Fruit fly (Drosophila melanogaster) whole organism, embryonic: ENCODE measurements around the gene CG2059.

ENCODE experiments used
- Aef1 ChIP-seq: fragments of 200-800 bp; sonication (Bioruptor generic); IDR thresholded peaks from 3 replicates; pipeline ENCODE4 v1.3.6; 2022; ENCODE audit warnings: missing biosample characterization, missing genetic modification characterization
- Atf3 ChIP-seq: fragments of 200-800 bp; sonication (Bioruptor generic); optimal IDR thresholded peaks from 3 replicates; lab custom pipeline; 2016; ENCODE audit warnings: missing biosample characterization, missing genetic modification characterization
- B-H2 ChIP-seq: fragments of 200-800 bp; sonication (Bioruptor generic); optimal IDR thresholded peaks from 2 replicates; lab custom pipeline; 2018; ENCODE audit warnings: missing biosample characterization, mild to moderate bottlenecking, missing genetic modification characterization
- BEAF-32 ChIP-seq: fragments of 200-800 bp; sonication (Bioruptor generic); optimal IDR thresholded peaks from 3 replicates; lab custom pipeline; 2017; ENCODE audit warnings: missing biosample characterization, missing genetic modification characterization, mild to moderate bottlenecking, moderate library complexity, missing genetic modification reagents
- CG12155 ChIP-seq: fragments of 200-800 bp; sonication (Bioruptor generic); optimal IDR thresholded peaks from 3 replicates; lab custom pipeline; 2016; ENCODE audit warnings: missing biosample characterization, missing genetic modification characterization
- CG13123 ChIP-seq: fragments of 200-800 bp; sonication (Bioruptor generic); optimal IDR thresholded peaks from 2 replicates; lab custom pipeline; 2016; ENCODE audit warnings: missing biosample characterization, missing genetic modification characterization
- CG13296 ChIP-seq: fragments of 200-800 bp; sonication (Bioruptor generic); optimal IDR thresholded peaks from 3 replicates; lab custom pipeline; 2018; ENCODE audit warnings: missing biosample characterization, mild to moderate bottlenecking, missing genetic modification characterization
- CG14710 ChIP-seq: fragments of 200-800 bp; sonication (Bioruptor generic); optimal IDR thresholded peaks from 3 replicates; lab custom pipeline; 2019; ENCODE audit warnings: missing biosample characterization, mild to moderate bottlenecking, missing genetic modification characterization, moderate library complexity
- CG15479 ChIP-seq: fragments of 200-800 bp; sonication (Bioruptor generic); optimal IDR thresholded peaks from 3 replicates; lab custom pipeline; 2019; ENCODE audit warnings: missing biosample characterization, mild to moderate bottlenecking, missing genetic modification characterization, moderate library complexity
- CG15514 ChIP-seq: fragments of 200-800 bp; sonication (Bioruptor generic); optimal IDR thresholded peaks from 3 replicates; lab custom pipeline; 2017; ENCODE audit warnings: missing biosample characterization, missing genetic modification characterization, mild to moderate bottlenecking, moderate library complexity, missing genetic modification reagents
- CG2678 ChIP-seq: fragments of 200-800 bp; sonication (Bioruptor generic); optimal IDR thresholded peaks from 3 replicates; lab custom pipeline; 2019; ENCODE audit warnings: missing biosample characterization, mild to moderate bottlenecking, missing genetic modification characterization, moderate library complexity
- CG31365 ChIP-seq: fragments of 200-800 bp; sonication (Bioruptor generic); optimal IDR thresholded peaks from 2 replicates; lab custom pipeline; 2018; ENCODE audit warnings: missing biosample characterization, mild to moderate bottlenecking, missing genetic modification characterization
- CG32772 ChIP-seq: fragments of 200-800 bp; sonication (Bioruptor generic); IDR thresholded peaks from 2 replicates; pipeline ENCODE4 v1.3.6; 2022; ENCODE audit warnings: missing biosample characterization, missing genetic modification characterization
- CG34422 ChIP-seq: fragments of 200-800 bp; sonication (Bioruptor generic); IDR thresholded peaks from 3 replicates; pipeline ENCODE4 v1.3.6; 2022; ENCODE audit warnings: missing biosample characterization, missing genetic modification characterization
- CG4404 ChIP-seq: fragments of 200-800 bp; sonication (Bioruptor generic); IDR thresholded peaks from 2 replicates; pipeline ENCODE4 v1.3.6; 2022; ENCODE audit warnings: missing biosample characterization, missing genetic modification characterization
- CG7786 ChIP-seq: fragments of 200-800 bp; sonication (Bioruptor generic); optimal IDR thresholded peaks from 2 replicates; lab custom pipeline; 2016; ENCODE audit warnings: missing biosample characterization, missing genetic modification characterization
- CG7963 ChIP-seq: fragments of 200-800 bp; sonication (Bioruptor generic); IDR thresholded peaks from 3 replicates; pipeline ENCODE4 v1.3.6; 2022; ENCODE audit warnings: missing biosample characterization, missing genetic modification characterization; ENCODE audit not compliant: partially characterized antibody
- CG8290 ChIP-seq, 3 experiments: fragments of 200-800 bp; sonication (Bioruptor generic); optimal IDR thresholded peaks; 2 replicates each; lab custom pipeline; 2016 to 2019; ENCODE audit warnings: missing biosample characterization in 3 of 3, missing genetic modification characterization in 3 of 3, mild to moderate bottlenecking in 2 of 3, moderate library complexity in 1 of 3
- CG8388 ChIP-seq: fragments of 200-800 bp; sonication (Bioruptor generic); optimal IDR thresholded peaks from 2 replicates; lab custom pipeline; 2019; ENCODE audit warnings: missing biosample characterization, mild to moderate bottlenecking, missing genetic modification characterization, moderate library complexity
- CG8478 ChIP-seq: fragments of >200 bp; optimal IDR thresholded peaks from 2 replicates; lab custom pipeline; 2018
- CG9797 ChIP-seq: fragments of 200-800 bp; sonication (Bioruptor generic); optimal IDR thresholded peaks from 3 replicates; lab custom pipeline; 2018; ENCODE audit warnings: missing biosample characterization, mild to moderate bottlenecking, missing genetic modification characterization
- Camta ChIP-seq: fragments of 200-800 bp; sonication (Bioruptor generic); optimal IDR thresholded peaks from 2 replicates; lab custom pipeline; 2016; ENCODE audit warnings: missing biosample characterization, missing genetic modification characterization
- Hr39 ChIP-seq: fragments of >200 bp; optimal IDR thresholded peaks from 2 replicates; lab custom pipeline; 2017
- Hsf ChIP-seq: fragments of 200-800 bp; sonication (Bioruptor generic); optimal IDR thresholded peaks from 3 replicates; lab custom pipeline; 2016; ENCODE audit warnings: missing biosample characterization, missing genetic modification characterization
- MBD-R2 ChIP-seq: fragments of 200-800 bp; sonication (Bioruptor generic); IDR thresholded peaks from 2 replicates; pipeline ENCODE4 v1.3.6; 2022; ENCODE audit warnings: missing biosample characterization, missing genetic modification characterization
- NC2α ChIP-seq: fragments of 200-800 bp; sonication (Bioruptor generic); optimal IDR thresholded peaks from 2 replicates; lab custom pipeline; 2016; ENCODE audit warnings: missing biosample characterization, missing genetic modification characterization
- NK7.1 ChIP-seq: fragments of 200-800 bp; sonication (Bioruptor generic); optimal IDR thresholded peaks from 3 replicates; lab custom pipeline; 2016; ENCODE audit warnings: missing biosample characterization, missing genetic modification characterization
- Nf-YC ChIP-seq: fragments of 200-800 bp; optimal IDR thresholded peaks from 3 replicates; lab custom pipeline; 2019; ENCODE audit warnings: missing biosample characterization, mild to moderate bottlenecking, missing genetic modification characterization, moderate library complexity
- Oaz ChIP-seq: fragments of 200-800 bp; sonication (Bioruptor generic); IDR thresholded peaks from 2 replicates; pipeline ENCODE4 v1.3.6; 2022; ENCODE audit warnings: missing biosample characterization, missing genetic modification characterization
- Opbp ChIP-seq: fragments of 200-800 bp; sonication (Bioruptor generic); IDR thresholded peaks from 3 replicates; pipeline ENCODE4 v1.3.6; 2022; ENCODE audit warnings: missing biosample characterization, missing genetic modification characterization; ENCODE audit not compliant: partially characterized antibody
- Sin3A ChIP-seq: fragments of >200 bp; optimal IDR thresholded peaks from 2 replicates; lab custom pipeline; 2018
- Sry-δ ChIP-seq: fragments of 200-800 bp; sonication (Bioruptor generic); optimal IDR thresholded peaks from 2 replicates; lab custom pipeline; 2016; ENCODE audit warnings: missing biosample characterization, missing genetic modification characterization
- Xrp1 ChIP-seq: fragments of 200-800 bp; sonication (Bioruptor generic); IDR thresholded peaks from 2 replicates; pipeline ENCODE4 v1.3.6; 2022; ENCODE audit warnings: missing biosample characterization, missing genetic modification characterization
- ash1 ChIP-seq: fragments of 200-800 bp; sonication (Bioruptor generic); optimal IDR thresholded peaks from 2 replicates; lab custom pipeline; 2018; ENCODE audit warnings: missing biosample characterization, mild to moderate bottlenecking, missing genetic modification characterization
- btn ChIP-seq: fragments of 200-800 bp; sonication (Bioruptor generic); optimal IDR thresholded peaks from 2 replicates; lab custom pipeline; 2016; ENCODE audit warnings: missing biosample characterization, missing genetic modification characterization
- dysf ChIP-seq: fragments of 200-800 bp; sonication (Bioruptor generic); IDR thresholded peaks from 3 replicates; pipeline ENCODE4 v1.3.6; 2022; ENCODE audit warnings: missing biosample characterization, missing genetic modification characterization
- esg ChIP-seq: fragments of 200-800 bp; sonication (Bioruptor generic); conservative IDR thresholded peaks from 2 replicates; pipeline ENCODE4 v1.3.6; 2022; ENCODE audit warnings: missing biosample characterization, missing genetic modification characterization
- eyg ChIP-seq: fragments of 200-800 bp; sonication (Bioruptor generic); optimal IDR thresholded peaks from 3 replicates; lab custom pipeline; 2016; ENCODE audit warnings: missing biosample characterization, missing genetic modification characterization
- gcm2 ChIP-seq: fragments of 200-800 bp; sonication (Bioruptor generic); optimal IDR thresholded peaks from 2 replicates; lab custom pipeline; 2016; ENCODE audit warnings: missing biosample characterization, missing genetic modification characterization
- gsb-n ChIP-seq: fragments of 200-800 bp; sonication (Bioruptor generic); optimal IDR thresholded peaks from 3 replicates; lab custom pipeline; 2018; ENCODE audit warnings: missing biosample characterization, mild to moderate bottlenecking, missing genetic modification characterization
- gt ChIP-seq: fragments of 200-800 bp; sonication (Bioruptor generic); IDR thresholded peaks from 2 replicates; pipeline ENCODE4 v1.3.6; 2022; ENCODE audit warnings: missing biosample characterization, missing genetic modification characterization
- nau ChIP-seq: fragments of 200-800 bp; sonication (Bioruptor generic); optimal IDR thresholded peaks from 3 replicates; lab custom pipeline; 2017; ENCODE audit warnings: missing biosample characterization, mild to moderate bottlenecking, missing genetic modification characterization, missing genetic modification reagents
- nom ChIP-seq: fragments of 200-800 bp; sonication (Bioruptor generic); optimal IDR thresholded peaks from 2 replicates; lab custom pipeline; 2017; ENCODE audit warnings: missing biosample characterization, missing genetic modification characterization, mild to moderate bottlenecking, moderate library complexity, missing genetic modification reagents
- pho ChIP-seq: fragments of 200-800 bp; sonication (Bioruptor generic); optimal IDR thresholded peaks from 2 replicates; lab custom pipeline; 2016; ENCODE audit warnings: missing biosample characterization, missing genetic modification characterization
- pros ChIP-seq: fragments of 200-800 bp; sonication (Bioruptor generic); optimal IDR thresholded peaks from 3 replicates; lab custom pipeline; 2019; ENCODE audit warnings: missing biosample characterization, mild to moderate bottlenecking, missing genetic modification characterization, moderate library complexity
- run ChIP-seq: fragments of 200-800 bp; sonication (Bioruptor generic); optimal IDR thresholded peaks from 3 replicates; lab custom pipeline; 2018; ENCODE audit warnings: missing biosample characterization, mild to moderate bottlenecking, missing genetic modification characterization
- stc ChIP-seq: fragments of 200-800 bp; sonication (Bioruptor generic); IDR thresholded peaks from 2 replicates; pipeline ENCODE4 v1.3.6; 2022; ENCODE audit warnings: missing biosample characterization, missing genetic modification characterization
- tx ChIP-seq: fragments of 200-800 bp; sonication (Bioruptor generic); optimal IDR thresholded peaks from 2 replicates; lab custom pipeline; 2016; ENCODE audit warnings: missing biosample characterization, missing genetic modification characterization
- wor ChIP-seq: fragments of 200-800 bp; sonication (Bioruptor generic); IDR thresholded peaks from 2 replicates; pipeline ENCODE4 v1.3.6; 2022; ENCODE audit warnings: missing biosample characterization, missing genetic modification characterization

CG2059 gene

DNA sequence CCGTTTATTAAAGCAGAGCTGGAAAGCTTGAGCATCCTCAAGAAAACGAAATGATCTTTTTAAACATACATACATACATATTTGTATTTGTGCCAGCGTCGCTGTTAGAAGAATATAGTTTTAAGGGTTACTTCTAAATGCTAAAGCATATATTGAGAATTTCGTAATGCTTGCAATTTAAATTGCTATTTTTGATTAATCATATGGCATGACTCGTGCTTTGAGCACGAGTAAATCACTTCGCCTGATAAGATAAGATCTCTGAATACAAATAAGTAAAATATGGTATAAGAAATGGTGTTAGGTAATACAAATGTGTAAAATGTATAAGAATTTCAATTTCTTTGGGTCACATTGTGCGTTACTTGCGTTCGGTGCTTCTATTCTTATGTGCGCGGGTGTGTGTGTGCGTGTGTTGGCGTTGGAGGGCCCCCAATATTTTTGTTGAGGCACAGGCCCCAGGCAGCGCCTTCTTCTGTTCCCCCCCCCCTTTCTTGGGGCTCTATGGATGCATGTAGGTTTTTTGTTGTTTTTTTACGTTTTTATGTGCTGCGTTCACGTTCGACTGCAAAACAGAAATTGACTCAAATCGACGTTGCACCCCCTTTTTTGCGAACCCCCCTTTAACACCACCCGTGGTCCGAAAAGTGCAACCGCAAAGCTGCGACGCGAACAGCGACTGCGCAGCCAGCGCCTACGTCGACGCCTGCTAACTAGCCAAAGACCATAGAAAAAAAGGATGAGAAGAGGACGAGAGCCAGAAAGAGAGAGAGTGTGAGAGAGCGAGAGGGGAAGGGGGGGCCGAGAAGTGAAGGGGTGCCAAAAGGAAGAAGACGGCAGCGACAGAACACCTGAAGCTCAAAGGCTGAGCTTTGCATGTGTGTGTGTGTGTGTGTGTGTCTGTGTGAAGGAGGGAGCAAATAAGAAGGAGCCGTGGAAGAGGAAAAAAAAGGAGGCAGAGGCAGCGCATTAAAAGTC is 15.5 kb downstream of the CG2059 start (continued):
- 0 out of 3 replicates have a peak, but pooled peaks have one; percentile 43 for TF ChIP-seq CG34422
- peak; percentile 56 for TF ChIP-seq CG8388 (GFP tag; lab: Kevin White, UChicago)
- peak; percentile 24 for TF ChIP-seq Sry-δ (GFP tag; lab: Kevin White, UChicago)
- TF ChIP-seq NC2α (GFP tag; lab: Kevin White, UChicago), result no peak
- peak; percentile 60 for TF ChIP-seq Hsf
- no peak for TF ChIP-seq CG4404 (GFP tag; lab: Robert Waterston, UW)
- TF ChIP-seq dysf (GFP tag; lab: Robert Waterston, UW), result peak; percentile 20; the same call in 1 of the 3 replicates
- TF ChIP-seq wor (GFP tag; lab: Robert Waterston, UW), result no peak
- peak; percentile 14 for TF ChIP-seq nom (GFP tag; lab: Kevin White, UChicago)
- TF ChIP-seq CG32772, result peak; percentile 39; the same call in 1 of the 2 replicates
- no peak for TF ChIP-seq Oaz (GFP tag; lab: Robert Waterston, UW)
- TF ChIP-seq Aef1 (GFP tag; lab: Robert Waterston, UW), result no peak; the same call in 2 of the 3 replicates
- peak; percentile 63 for TF ChIP-seq Camta
- peak; percentile 57 for TF ChIP-seq Nf-YC
- no peak for TF ChIP-seq CG13123 (GFP tag; lab: Kevin White, UChicago)
- peak; percentile 25; the same call in 1 of the 2 replicates for TF ChIP-seq Xrp1 (GFP tag; lab: Robert Waterston, UW)
- TF ChIP-seq CG9797 (GFP tag; lab: Kevin White, UChicago), result no peak
- no peak; the same call in 1 of the 2 replicates for TF ChIP-seq esg (GFP tag; lab: Robert Waterston, UW)
- TF ChIP-seq CG7786 (GFP tag; lab: Kevin White, UChicago), result no peak
- TF ChIP-seq gcm2, result peak; percentile 18
- TF ChIP-seq pho (GFP tag; lab: Kevin White, UChicago), result no peak
- TF ChIP-seq CG31365 (tag; lab: Kevin White, UChicago), result no peak
- no peak for TF ChIP-seq gsb-n
- TF ChIP-seq CG8478 (lab: Kevin White, UChicago), result no peak
- TF ChIP-seq B-H2, result no peak
- peak; percentile 71 for TF ChIP-seq CG14710 (tag; lab: Kevin White, UChicago)
- TF ChIP-seq CG15479 (GFP tag; lab: Kevin White, UChicago), result no peak
- peak; percentile 8 for TF ChIP-seq run (tag; lab: Kevin White, UChicago)
- TF ChIP-seq Hr39 (lab: Kevin White, UChicago), result no peak
- no peak for TF ChIP-seq nau (GFP tag; lab: Kevin White, UChicago)
- TF ChIP-seq NK7.1 (GFP tag; lab: Kevin White, UChicago), result peak; percentile 9
- TF ChIP-seq ash1 (GFP tag; lab: Kevin White, UChicago), result no peak
- TF ChIP-seq pros (GFP tag; lab: Kevin White, UChicago), result no peak
- no peak for TF ChIP-seq Opbp (GFP tag; lab: Robert Waterston, UW)
- TF ChIP-seq CG12155 (GFP tag; lab: Kevin White, UChicago), result no peak
- TF ChIP-seq Atf3 (GFP tag; lab: Kevin White, UChicago), result peak; percentile 3
- TF ChIP-seq MBD-R2, result no peak
- peak; percentile 23 for TF ChIP-seq CG8290 (GFP tag; optimal IDR thresholded peaks at IDR 0.05; lab: Kevin White, UChicago)
- TF ChIP-seq CG8290 (tag; optimal IDR thresholded peaks at IDR 0.05; lab: Kevin White, UChicago), result peak in 1 of 2 experiments; percentile 53
- no peak for TF ChIP-seq eyg
- TF ChIP-seq Sin3A (lab: Kevin White, UChicago), result no peak
- no peak for TF ChIP-seq tx
- peak; percentile 35; the same call in 1 of the 2 replicates for TF ChIP-seq stc (GFP tag; lab: Robert Waterston, UW)
- TF ChIP-seq CG2678 (tag; lab: Kevin White, UChicago), result peak; percentile 80
- TF ChIP-seq gt (GFP tag; lab: Robert Waterston, UW), result no peak; the same call in 1 of the 2 replicates
- peak; percentile 40 for TF ChIP-seq btn (GFP tag; lab: Kevin White, UChicago)
- TF ChIP-seq CG13296 (GFP tag; lab: Kevin White, UChicago), result peak; percentile 45
- no peak for TF ChIP-seq CG7963
- no peak for TF ChIP-seq CG15514 (GFP tag; lab: Kevin White, UChicago)
- no peak for TF ChIP-seq BEAF-32
